Fruit fly (Drosophila melanogaster) whole organism, prepupa: ENCODE results near the gene mRpL55.

Experiments
- Blimp-1 ChIP-seq: fragments of 200-800 bp; sonication (Bioruptor generic); optimal IDR thresholded peaks from 3 replicates; lab custom pipeline; 2017; ENCODE audit warnings: missing biosample characterization, missing genetic modification characterization, mild to moderate bottlenecking, moderate library complexity, missing genetic modification reagents
- CG10669 ChIP-seq: fragments of 200-800 bp; sonication (Bioruptor generic); optimal IDR thresholded peaks from 3 replicates; lab custom pipeline; 2018; ENCODE audit warnings: missing biosample characterization, mild to moderate bottlenecking, missing genetic modification characterization, moderate library complexity
- CG11762 ChIP-seq: fragments of 200-800 bp; sonication (Bioruptor generic); optimal IDR thresholded peaks from 3 replicates; lab custom pipeline; 2016; ENCODE audit warnings: missing biosample characterization, missing genetic modification characterization; ENCODE audit not compliant: insufficient read depth
- CG15336 ChIP-seq: fragments of 200-800 bp; sonication (Bioruptor generic); IDR thresholded peaks from 2 replicates; pipeline ENCODE4 v1.3.6; 2022; ENCODE audit warnings: missing biosample characterization, missing genetic modification characterization
- CG1621 ChIP-seq: fragments of 200-800 bp; sonication (Bioruptor generic); optimal IDR thresholded peaks from 3 replicates; lab custom pipeline; 2018; ENCODE audit warnings: missing biosample characterization, mild to moderate bottlenecking, missing genetic modification characterization
- CG16779 ChIP-seq: fragments of 200-800 bp; sonication (Bioruptor generic); optimal IDR thresholded peaks from 3 replicates; lab custom pipeline; 2017; ENCODE audit warnings: missing biosample characterization, mild to moderate bottlenecking, missing genetic modification characterization
- CG3032 ChIP-seq: fragments of 200-800 bp; optimal IDR thresholded peaks from 2 replicates; lab custom pipeline; 2019; ENCODE audit warnings: missing biosample characterization, mild to moderate bottlenecking, missing genetic modification characterization, moderate library complexity
- CG31627 ChIP-seq: fragments of 200-800 bp; sonication (Bioruptor generic); optimal IDR thresholded peaks from 3 replicates; lab custom pipeline; 2016; ENCODE audit warnings: missing biosample characterization, missing genetic modification characterization
- CG32006 ChIP-seq: fragments of 200-800 bp; sonication (Bioruptor generic); optimal IDR thresholded peaks from 3 replicates; lab custom pipeline; 2017; ENCODE audit warnings: missing biosample characterization, mild to moderate bottlenecking, missing genetic modification characterization
- CG3919 ChIP-seq: fragments of 200-800 bp; sonication (Bioruptor generic); optimal IDR thresholded peaks from 3 replicates; lab custom pipeline; 2016; ENCODE audit warnings: missing biosample characterization, missing genetic modification characterization
- CG4318 ChIP-seq: fragments of 200-800 bp; sonication (Bioruptor generic); optimal IDR thresholded peaks from 3 replicates; lab custom pipeline; 2017; ENCODE audit warnings: missing biosample characterization, mild to moderate bottlenecking, missing genetic modification characterization
- CG6163 ChIP-seq: fragments of 200-800 bp; sonication (Bioruptor generic); IDR thresholded peaks from 3 replicates; pipeline ENCODE4 v1.3.6; 2022; ENCODE audit warnings: missing biosample characterization, missing genetic modification characterization
- CG6276 ChIP-seq: fragments of 200-800 bp; sonication (Bioruptor generic); optimal IDR thresholded peaks from 2 replicates; lab custom pipeline; 2017; ENCODE audit warnings: missing biosample characterization, mild to moderate bottlenecking, missing genetic modification characterization
- CG6792 ChIP-seq: fragments of 200-800 bp; sonication (Bioruptor generic); optimal IDR thresholded peaks from 3 replicates; lab custom pipeline; 2016; ENCODE audit warnings: missing biosample characterization, missing genetic modification characterization
- CG6808 ChIP-seq: fragments of 200-800 bp; sonication (Bioruptor generic); optimal IDR thresholded peaks from 3 replicates; lab custom pipeline; 2017; ENCODE audit warnings: missing biosample characterization, missing genetic modification characterization, mild to moderate bottlenecking, moderate library complexity, missing genetic modification reagents
- CG6854 ChIP-seq: fragments of 200-800 bp; sonication (Bioruptor generic); optimal IDR thresholded peaks from 2 replicates; lab custom pipeline; 2017; ENCODE audit warnings: missing biosample characterization, mild to moderate bottlenecking, missing genetic modification characterization
- CG8119 ChIP-seq: fragments of 200-800 bp; sonication (Bioruptor generic); IDR thresholded peaks from 3 replicates; pipeline ENCODE4 v1.3.6; 2022; ENCODE audit warnings: missing biosample characterization, missing genetic modification characterization
- CG8319 ChIP-seq: fragments of 200-800 bp; sonication (Bioruptor generic); optimal IDR thresholded peaks from 3 replicates; lab custom pipeline; 2016; ENCODE audit warnings: missing biosample characterization, missing genetic modification characterization
- CG8632 ChIP-seq: fragments of 200-800 bp; sonication (Bioruptor generic); optimal IDR thresholded peaks from 3 replicates; lab custom pipeline; 2016; ENCODE audit warnings: missing biosample characterization, missing genetic modification characterization
- CG9139 ChIP-seq: fragments of 200-800 bp; sonication (Bioruptor generic); optimal IDR thresholded peaks from 3 replicates; lab custom pipeline; 2017; ENCODE audit warnings: missing biosample characterization, mild to moderate bottlenecking, missing genetic modification characterization
- Eip75B ChIP-seq: fragments of 200-800 bp; sonication (Bioruptor generic); optimal IDR thresholded peaks from 3 replicates; lab custom pipeline; 2016; ENCODE audit warnings: missing biosample characterization, missing genetic modification characterization
- Eip78C ChIP-seq: fragments of 200-800 bp; sonication (Bioruptor generic); peaks from one replicate; lab custom pipeline; 2016; ENCODE audit warnings: missing biosample characterization, missing genetic modification characterization
- Eip93F ChIP-seq: fragments of 200-800 bp; sonication (Bioruptor generic); optimal IDR thresholded peaks from 2 replicates; lab custom pipeline; 2016; ENCODE audit warnings: missing biosample characterization, mild to moderate bottlenecking, missing genetic modification characterization
- Ets96B ChIP-seq: fragments of 200-800 bp; optimal IDR thresholded peaks from 2 replicates; lab custom pipeline; 2019; ENCODE audit warnings: missing biosample characterization, mild to moderate bottlenecking, missing genetic modification characterization, moderate library complexity
- Gug ChIP-seq: fragments of 200-800 bp; sonication (Bioruptor generic); IDR thresholded peaks from 2 replicates; pipeline ENCODE4 v1.3.6; 2022; ENCODE audit warnings: missing biosample characterization, missing genetic modification characterization
- Hr39 ChIP-seq: fragments of 200-800 bp; sonication (Bioruptor generic); optimal IDR thresholded peaks from 2 replicates; lab custom pipeline; 2016; ENCODE audit warnings: missing biosample characterization, missing genetic modification characterization
- Hr4 ChIP-seq: fragments of 200-800 bp; sonication (Bioruptor generic); optimal IDR thresholded peaks from 3 replicates; lab custom pipeline; 2016; ENCODE audit warnings: missing biosample characterization, missing genetic modification characterization
- Lpt ChIP-seq: fragments of 200-800 bp; sonication (Bioruptor generic); optimal IDR thresholded peaks from 3 replicates; lab custom pipeline; 2016; ENCODE audit warnings: missing biosample characterization, missing genetic modification characterization
- Met ChIP-seq: fragments of 200-800 bp; sonication (Bioruptor generic); optimal IDR thresholded peaks from 3 replicates; lab custom pipeline; 2016; ENCODE audit warnings: missing biosample characterization, missing genetic modification characterization
- Smox ChIP-seq: fragments of 200-800 bp; sonication (Bioruptor generic); optimal IDR thresholded peaks from 3 replicates; lab custom pipeline; 2016; ENCODE audit warnings: missing biosample characterization, missing genetic modification characterization
- Sox14 ChIP-seq: fragments of 200-800 bp; sonication (Bioruptor generic); optimal IDR thresholded peaks from 3 replicates; lab custom pipeline; 2016; ENCODE audit warnings: missing biosample characterization, missing genetic modification characterization
- achi ChIP-seq: fragments of 200-800 bp; sonication (Bioruptor generic); optimal IDR thresholded peaks from 3 replicates; lab custom pipeline; 2016; ENCODE audit warnings: missing biosample characterization, missing genetic modification characterization
- acj6 ChIP-seq: fragments of 200-800 bp; sonication (Bioruptor generic); optimal IDR thresholded peaks from 3 replicates; lab custom pipeline; 2016; ENCODE audit warnings: missing biosample characterization, missing genetic modification characterization
- cyc ChIP-seq: fragments of 200-800 bp; sonication (Bioruptor generic); optimal IDR thresholded peaks from 3 replicates; lab custom pipeline; 2016; ENCODE audit warnings: missing biosample characterization, missing genetic modification characterization
- eg ChIP-seq: fragments of 200-800 bp; sonication (Bioruptor generic); IDR thresholded peaks from 3 replicates; pipeline ENCODE4 v1.3.6; 2022; ENCODE audit warnings: missing biosample characterization, missing genetic modification characterization
- fd59A ChIP-seq: fragments of 200-800 bp; sonication (Bioruptor generic); optimal IDR thresholded peaks from 2 replicates; lab custom pipeline; 2017; ENCODE audit warnings: missing biosample characterization, mild to moderate bottlenecking, missing genetic modification characterization, missing genetic modification reagents
- fd85E ChIP-seq: fragments of 200-800 bp; sonication (Bioruptor generic); optimal IDR thresholded peaks from 3 replicates; lab custom pipeline; 2016; ENCODE audit warnings: missing biosample characterization, missing genetic modification characterization
- fkh ChIP-seq: fragments of 200-800 bp; sonication (Bioruptor generic); optimal IDR thresholded peaks from 3 replicates; lab custom pipeline; 2017; ENCODE audit warnings: missing biosample characterization, mild to moderate bottlenecking, missing genetic modification characterization, moderate library complexity
- pdm3 ChIP-seq: fragments of 200-800 bp; sonication (Bioruptor generic); optimal IDR thresholded peaks from 3 replicates; lab custom pipeline; 2016; ENCODE audit warnings: missing biosample characterization, missing genetic modification characterization
- ss ChIP-seq, 2 experiments: fragments of 200-800 bp; sonication (Bioruptor generic); optimal IDR thresholded peaks; 2 replicates in 1 of 2; 3 replicates in 1 of 2; lab custom pipeline; 2017 to 2018; ENCODE audit warnings: mild to moderate bottlenecking in 2 of 2, missing biosample characterization in 2 of 2, missing genetic modification characterization in 2 of 2, moderate library complexity in 1 of 2
- svp ChIP-seq: fragments of 200-800 bp; sonication (Bioruptor generic); peaks from one replicate; lab custom pipeline; 2016; ENCODE audit warnings: missing biosample characterization, missing genetic modification characterization
- topi ChIP-seq: fragments of 200-800 bp; sonication (Bioruptor generic); optimal IDR thresholded peaks from 3 replicates; lab custom pipeline; 2016; ENCODE audit warnings: missing biosample characterization, missing genetic modification characterization
- vri ChIP-seq: fragments of 200-800 bp; sonication (Bioruptor generic); optimal IDR thresholded peaks from 3 replicates; lab custom pipeline; 2016; ENCODE audit warnings: missing biosample characterization, mild to moderate bottlenecking, missing genetic modification characterization

mRpL55 gene

DNA sequence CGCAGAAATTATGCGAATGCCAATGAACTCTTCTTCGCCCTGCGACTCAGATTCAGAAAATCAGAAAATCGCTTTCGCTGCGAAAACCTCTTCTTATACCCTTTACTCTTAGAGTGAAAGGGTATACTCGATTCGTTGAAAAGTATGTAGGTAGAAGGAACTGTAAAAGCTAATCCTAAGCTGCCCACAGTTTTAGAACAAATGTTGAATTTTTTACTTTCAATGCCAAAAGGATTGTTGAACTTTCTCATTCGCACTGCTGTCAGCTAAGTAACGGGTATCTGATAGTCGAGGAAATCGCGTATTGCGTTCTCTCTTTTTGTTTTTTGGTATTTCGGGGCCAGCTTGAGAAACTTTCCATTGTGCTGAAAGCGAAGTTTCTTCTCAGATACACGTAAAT is 19.1 kb upstream of the mRpL55 start (continued):
- no peak for TF ChIP-seq ss (GFP tag; optimal IDR thresholded peaks at IDR 0.05; lab: Kevin White, UChicago)
- peak; percentile 30 for TF ChIP-seq CG4318 (GFP tag; lab: Kevin White, UChicago)
- TF ChIP-seq CG9139 (GFP tag; lab: Kevin White, UChicago): no peak
- TF ChIP-seq CG31627 (GFP tag; lab: Kevin White, UChicago): peak; percentile 79
- TF ChIP-seq Ets96B (tag; lab: Kevin White, UChicago): no peak
- peak; percentile 81 for TF ChIP-seq Eip78C (GFP tag; lab: Kevin White, UChicago)
- TF ChIP-seq CG8319 (GFP tag; lab: Kevin White, UChicago): peak; percentile 27
- TF ChIP-seq CG1621: no peak
- TF ChIP-seq CG16779 (tag; lab: Kevin White, UChicago): no peak
- no peak for TF ChIP-seq CG10669 (GFP tag; lab: Kevin White, UChicago)
- no peak for TF ChIP-seq eg (GFP tag; lab: Robert Waterston, UW)
- no peak for TF ChIP-seq CG11762 (GFP tag; lab: Kevin White, UChicago)
- peak; percentile 73 for TF ChIP-seq Met (GFP tag; lab: Kevin White, UChicago)
- no peak for TF ChIP-seq CG3032 (tag; lab: Kevin White, UChicago)
- peak; percentile 61 for TF ChIP-seq cyc
- TF ChIP-seq fd59A (GFP tag; lab: Kevin White, UChicago): no peak
- TF ChIP-seq Smox (GFP tag; lab: Kevin White, UChicago): peak; percentile 66
- TF ChIP-seq Sox14 (GFP tag; lab: Kevin White, UChicago): peak; percentile 39
- TF ChIP-seq CG3919: peak; percentile 49
- TF ChIP-seq fd85E (GFP tag; lab: Kevin White, UChicago): no peak
- TF ChIP-seq CG8632 (GFP tag; lab: Kevin White, UChicago): peak; percentile 34
- TF ChIP-seq CG6792 (GFP tag; lab: Kevin White, UChicago): peak; percentile 47
- peak; percentile 32 for TF ChIP-seq Hr4

DNA sequence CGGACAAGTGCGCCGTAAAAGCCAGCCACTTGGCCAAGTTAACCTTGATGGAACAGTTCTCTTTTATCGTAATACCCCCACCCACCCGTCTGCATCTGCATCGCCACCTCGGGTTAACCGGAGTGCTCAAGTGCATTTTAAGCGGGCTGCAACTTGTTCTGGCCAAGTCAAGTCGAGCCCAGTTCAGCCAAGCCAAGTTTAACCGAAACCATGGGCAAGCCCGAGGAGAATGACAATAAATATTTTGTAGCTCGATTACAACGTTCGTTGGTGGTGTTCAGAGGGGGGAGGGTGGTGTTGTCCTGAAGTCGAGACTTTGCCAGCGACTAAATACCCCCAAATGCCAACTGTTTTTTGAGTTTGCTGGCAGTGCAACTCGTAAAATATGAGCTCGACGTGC is 17.7 kb upstream of the mRpL55 start:
- TF ChIP-seq Ets96B (tag; lab: Kevin White, UChicago) (no peak), Blimp-1 (peak; percentile 17), CG6854 (GFP tag; lab: Kevin White, UChicago) (peak; percentile 55), CG6163 (GFP tag; lab: Robert Waterston, UW) (peak; percentile 17; the same call in 1 of the 3 replicates), CG1621 (peak; percentile 28), CG3919 (no peak)

DNA sequence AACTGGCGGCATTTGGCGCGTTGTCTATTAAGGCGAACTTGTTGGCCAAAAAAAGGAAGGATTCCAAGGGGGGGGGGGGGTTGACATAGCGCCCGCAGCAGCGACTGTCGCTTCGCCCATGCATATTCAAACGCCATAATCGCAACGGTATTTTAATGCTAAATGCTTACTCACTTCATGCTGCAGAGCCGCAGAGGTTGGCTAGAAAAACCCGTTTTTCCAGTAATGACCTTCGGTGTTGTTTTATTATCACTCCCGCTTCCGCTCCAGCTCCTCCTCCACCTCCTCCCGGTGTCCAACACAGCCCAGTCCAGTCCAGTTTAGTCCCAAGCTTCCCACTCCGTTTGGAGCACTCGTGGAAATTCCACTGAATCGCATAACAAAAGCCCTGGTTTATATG is 16.5 kb upstream of the mRpL55 start:
- TF ChIP-seq fd85E (GFP tag; lab: Kevin White, UChicago): no peak
- TF ChIP-seq Eip78C (GFP tag; lab: Kevin White, UChicago): peak; percentile 19
- TF ChIP-seq ss (GFP tag; optimal IDR thresholded peaks at IDR 0.05; lab: Kevin White, UChicago): peak in 1 of 2 experiments; percentile 19
- TF ChIP-seq vri (GFP tag; lab: Kevin White, UChicago): no peak
- TF ChIP-seq CG15336: no peak

DNA sequence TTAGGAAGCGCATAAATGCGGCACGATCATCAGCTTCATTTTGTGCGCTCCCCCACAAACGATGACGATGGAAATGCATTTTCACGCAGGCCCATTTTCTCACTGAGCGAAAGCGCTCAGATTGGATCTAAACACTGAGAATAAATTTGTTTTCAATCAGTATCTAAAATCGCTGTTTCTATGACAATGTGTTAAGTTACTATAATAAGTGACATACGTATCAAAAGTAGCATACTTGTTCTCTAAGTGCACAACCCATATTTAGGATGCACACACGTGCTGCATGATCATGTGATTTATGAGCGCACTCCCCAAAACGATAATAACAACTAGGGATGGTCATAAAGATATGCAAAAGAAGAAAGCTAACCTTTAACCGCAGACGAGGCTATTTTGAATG is 13.4 kb upstream of the mRpL55 start:
- TF ChIP-seq CG6163 (GFP tag; lab: Robert Waterston, UW): peak; percentile 61; the same call in 2 of the 3 replicates
- no peak for TF ChIP-seq CG3032 (tag; lab: Kevin White, UChicago)
- TF ChIP-seq CG6808 (GFP tag; lab: Kevin White, UChicago): no peak
- no peak for TF ChIP-seq achi
- TF ChIP-seq fkh (GFP tag; lab: Kevin White, UChicago): no peak
- TF ChIP-seq topi (GFP tag; lab: Kevin White, UChicago): no peak
- no peak for TF ChIP-seq CG11762 (GFP tag; lab: Kevin White, UChicago)
- TF ChIP-seq Eip93F (GFP tag; lab: Kevin White, UChicago): no peak
- TF ChIP-seq CG8119 (GFP tag; lab: Robert Waterston, UW): peak; percentile 41; the same call in 1 of the 3 replicates
- TF ChIP-seq CG10669 (GFP tag; lab: Kevin White, UChicago): no peak
- TF ChIP-seq fd85E (GFP tag; lab: Kevin White, UChicago): no peak
- TF ChIP-seq Sox14 (GFP tag; lab: Kevin White, UChicago): no peak
- TF ChIP-seq pdm3 (GFP tag; lab: Kevin White, UChicago): no peak
- TF ChIP-seq acj6 (GFP tag; lab: Kevin White, UChicago): no peak
- no peak for TF ChIP-seq vri (GFP tag; lab: Kevin White, UChicago)
- no peak for TF ChIP-seq CG31627 (GFP tag; lab: Kevin White, UChicago)
- peak; percentile 32 for TF ChIP-seq CG6276 (GFP tag; lab: Kevin White, UChicago)
- no peak for TF ChIP-seq Met (GFP tag; lab: Kevin White, UChicago)
- TF ChIP-seq svp (GFP tag; lab: Kevin White, UChicago): peak; percentile 5
- no peak for TF ChIP-seq CG9139 (GFP tag; lab: Kevin White, UChicago)
- TF ChIP-seq Eip78C (GFP tag; lab: Kevin White, UChicago): peak; percentile 64
- peak; percentile 50 for TF ChIP-seq Hr4
- peak; percentile 36 for TF ChIP-seq CG3919
- TF ChIP-seq CG32006 (GFP tag; lab: Kevin White, UChicago): peak; percentile 58
- TF ChIP-seq CG15336: peak; percentile 42; the same call in 1 of the 2 replicates
- TF ChIP-seq fd59A (GFP tag; lab: Kevin White, UChicago): no peak
- TF ChIP-seq Gug (GFP tag; lab: Robert Waterston, UW): no peak
- no peak for TF ChIP-seq Hr39
- peak; percentile 2 for TF ChIP-seq Lpt (GFP tag; lab: Kevin White, UChicago)
- no peak for TF ChIP-seq CG4318 (GFP tag; lab: Kevin White, UChicago)
- TF ChIP-seq Eip75B (GFP tag; lab: Kevin White, UChicago): peak; percentile 6
